Fruit fly (Drosophila melanogaster): Measurements from ENCODE around the gene Pde11.

- TF ChIP-seq ovo (GFP tag; optimal IDR thresholded peaks at IDR 0.05) (no peak), kay (GFP tag; ENCODE audit: borderline replicate concordance) (no peak), tj (GFP tag; optimal IDR thresholded peaks at IDR 0.05) (no peak), cnc (optimal IDR thresholded peaks at IDR 0.05) (no peak), Crg-1 (GFP tag; optimal IDR thresholded peaks at IDR 0.05) (no peak), CG33017 (tag; optimal IDR thresholded peaks at IDR 0.05) (no peak)
Measured at dm6 chr2L:18605549-18605948, 15.4 kb upstream of the Pde11 start, which contains the start of gene CG31789.
